Worm (Caenorhabditis elegans) whole organism, mixed stage, embryonic: Measurements from ENCODE around the gene ges-1.

ENCODE experiments used
- blmp-1 ChIP-seq: fragments of 150-350 bp; optimal IDR thresholded peaks from 2 replicates; lab custom pipeline; 2014; ENCODE audit warnings: missing biosample characterization, missing genetic modification characterization
- elt-1 ChIP-seq: sonication (generic microtip); optimal IDR thresholded peaks from 2 replicates; lab custom pipeline; 2017; ENCODE audit warnings: missing genetic modification characterization, mild to moderate bottlenecking, missing compliant biosample characterization, antibody characterized with exemption, moderate library complexity, borderline replicate concordance; ENCODE audit not compliant: insufficient read depth
- lin-13 ChIP-seq: fragments of 150-350 bp; optimal IDR thresholded peaks from 2 replicates; lab custom pipeline; 2014; ENCODE audit warnings: missing biosample characterization, missing genetic modification characterization
- lsy-2 ChIP-seq: fragments of 150-350 bp; optimal IDR thresholded peaks from 2 replicates; lab custom pipeline; 2014; ENCODE audit warnings: missing biosample characterization, missing genetic modification characterization
- mab-5 ChIP-seq: fragments of 150-350 bp; optimal IDR thresholded peaks from 2 replicates; lab custom pipeline; 2014; ENCODE audit warnings: missing biosample characterization, missing genetic modification characterization
- nhr-2 ChIP-seq: fragments of 150-350 bp; optimal IDR thresholded peaks from 2 replicates; lab custom pipeline; 2014; ENCODE audit warnings: missing biosample characterization, missing genetic modification characterization
- nhr-237 ChIP-seq: fragments of 150-350 bp; optimal IDR thresholded peaks from 2 replicates; lab custom pipeline; 2014; ENCODE audit warnings: missing biosample characterization, missing genetic modification characterization
- nhr-28 ChIP-seq: fragments of 150-350 bp; optimal IDR thresholded peaks from 2 replicates; lab custom pipeline; 2014; ENCODE audit warnings: missing biosample characterization, missing genetic modification characterization
- nhr-76 ChIP-seq: sonication (generic microtip); optimal IDR thresholded peaks from 2 replicates; lab custom pipeline; 2017; ENCODE audit warnings: missing biosample characterization, missing genetic modification characterization
- sptf-1 ChIP-seq: sonication (generic microtip); optimal IDR thresholded peaks from 2 replicates; lab custom pipeline; 2017; ENCODE audit warnings: mild to moderate bottlenecking, missing genetic modification characterization, moderate library complexity, missing compliant biosample characterization
- unc-39 ChIP-seq: fragments of 150-350 bp; optimal IDR thresholded peaks from 2 replicates; lab custom pipeline; 2014; ENCODE audit warnings: missing biosample characterization, missing genetic modification characterization
- unc-62 ChIP-seq: fragments of 150-350 bp; optimal IDR thresholded peaks from 2 replicates; lab custom pipeline; 2014; ENCODE audit warnings: missing biosample characterization, missing genetic modification reagents, missing genetic modification characterization
- ztf-11 ChIP-seq: fragments of 150-350 bp; optimal IDR thresholded peaks from 2 replicates; lab custom pipeline; 2014; ENCODE audit warnings: missing biosample characterization, missing genetic modification characterization

DNA sequence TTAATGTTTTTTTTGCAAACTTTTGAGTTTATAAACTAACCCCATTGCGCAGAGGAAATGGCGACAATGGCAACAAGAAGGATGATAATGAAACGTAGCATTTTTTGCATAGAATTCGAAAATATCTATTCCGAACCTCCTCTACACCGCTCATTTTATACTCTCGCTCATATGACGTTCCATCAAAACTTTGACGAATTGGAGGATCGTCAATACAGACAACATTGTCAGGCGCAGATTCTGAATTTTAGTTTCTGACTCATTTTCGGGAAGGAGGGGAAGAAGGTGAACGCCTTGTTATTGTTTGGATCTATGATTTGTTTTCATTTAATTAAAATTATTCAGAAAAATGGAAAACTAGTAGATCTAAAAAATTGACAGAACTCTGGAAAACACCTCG, 12.2 kb upstream of the ges-1 start, which contains the start of gene cnc-1:
- TF ChIP-seq nhr-76 (tag; lab: Kevin White, UChicago): no peak
- no peak for TF ChIP-seq unc-62 (GFP tag; lab: Kevin White, UChicago)
- no peak for TF ChIP-seq lin-13
- no peak for TF ChIP-seq ztf-11 (tag; lab: Kevin White, UChicago)
- TF ChIP-seq sptf-1: no peak
- no peak for TF ChIP-seq nhr-2 (tag; lab: Kevin White, UChicago)
- TF ChIP-seq nhr-28 (tag; lab: Kevin White, UChicago): no peak
- no peak for TF ChIP-seq nhr-237 (tag; lab: Kevin White, UChicago)
- TF ChIP-seq elt-1 (tag; lab: Kevin White, UChicago): no peak
- TF ChIP-seq unc-39 (tag; lab: Kevin White, UChicago): no peak
- no peak for TF ChIP-seq mab-5 (tag; lab: Kevin White, UChicago)
- no peak for TF ChIP-seq blmp-1
- no peak for TF ChIP-seq lsy-2 (tag; lab: Kevin White, UChicago)
